Worm (Caenorhabditis elegans): ENCODE results near the gene srd-31.

ce11 chrV:7643416-7643815 is 8.9 kb upstream of the srd-31 start, which contains the start of gene F07C4.11:
- TF ChIP-seq pha-4 (tag; optimal IDR thresholded peaks at IDR 0.05) (no peak), unc-62 (GFP tag; optimal IDR thresholded peaks at IDR 0.05) (no peak), drap-1 (GFP tag; optimal IDR thresholded peaks at IDR 0.05) (no peak), elt-3 (tag; optimal IDR thresholded peaks at IDR 0.05) (no peak)

Measured in whole organism, mixed stage, embryonic.